Fruit fly (Drosophila melanogaster) whole organism, prepupa: Measurements from ENCODE around the gene CG15012.

Experiments
- Blimp-1 ChIP-seq: fragments of 200-800 bp; sonication (Bioruptor generic); optimal IDR thresholded peaks from 3 replicates; lab custom pipeline; 2017; ENCODE audit warnings: missing biosample characterization, missing genetic modification characterization, mild to moderate bottlenecking, moderate library complexity, missing genetic modification reagents
- CG10631 ChIP-seq: fragments of 200-800 bp; sonication (Bioruptor generic); optimal IDR thresholded peaks from 2 replicates; lab custom pipeline; 2016; ENCODE audit warnings: missing biosample characterization, missing genetic modification characterization
- CG11294 ChIP-seq: fragments of 200-800 bp; sonication (Bioruptor generic); IDR thresholded peaks from 2 replicates; pipeline ENCODE4 v1.3.6; 2022; ENCODE audit warnings: missing biosample characterization, missing genetic modification characterization
- CG11902 ChIP-seq: fragments of 200-800 bp; sonication (Bioruptor generic); optimal IDR thresholded peaks from 3 replicates; lab custom pipeline; 2016; ENCODE audit warnings: missing biosample characterization, missing genetic modification characterization
- CG16779 ChIP-seq: fragments of 200-800 bp; sonication (Bioruptor generic); optimal IDR thresholded peaks from 3 replicates; lab custom pipeline; 2017; ENCODE audit warnings: missing biosample characterization, mild to moderate bottlenecking, missing genetic modification characterization
- CG31627 ChIP-seq: fragments of 200-800 bp; sonication (Bioruptor generic); optimal IDR thresholded peaks from 3 replicates; lab custom pipeline; 2016; ENCODE audit warnings: missing biosample characterization, missing genetic modification characterization
- CG34406 ChIP-seq: fragments of 200-800 bp; sonication (Bioruptor generic); optimal IDR thresholded peaks from 3 replicates; lab custom pipeline; 2016; ENCODE audit warnings: missing biosample characterization, missing genetic modification characterization
- CG3919 ChIP-seq: fragments of 200-800 bp; sonication (Bioruptor generic); optimal IDR thresholded peaks from 3 replicates; lab custom pipeline; 2016; ENCODE audit warnings: missing biosample characterization, missing genetic modification characterization
- CG6792 ChIP-seq: fragments of 200-800 bp; sonication (Bioruptor generic); optimal IDR thresholded peaks from 3 replicates; lab custom pipeline; 2016; ENCODE audit warnings: missing biosample characterization, missing genetic modification characterization
- CG6808 ChIP-seq: fragments of 200-800 bp; sonication (Bioruptor generic); optimal IDR thresholded peaks from 3 replicates; lab custom pipeline; 2017; ENCODE audit warnings: missing biosample characterization, missing genetic modification characterization, mild to moderate bottlenecking, moderate library complexity, missing genetic modification reagents
- CG6854 ChIP-seq: fragments of 200-800 bp; sonication (Bioruptor generic); optimal IDR thresholded peaks from 2 replicates; lab custom pipeline; 2017; ENCODE audit warnings: missing biosample characterization, mild to moderate bottlenecking, missing genetic modification characterization
- CG7368 ChIP-seq: fragments of 200-800 bp; sonication (Bioruptor generic); optimal IDR thresholded peaks from 3 replicates; lab custom pipeline; 2016; ENCODE audit warnings: missing biosample characterization, missing genetic modification characterization
- CG8319 ChIP-seq: fragments of 200-800 bp; sonication (Bioruptor generic); optimal IDR thresholded peaks from 3 replicates; lab custom pipeline; 2016; ENCODE audit warnings: missing biosample characterization, missing genetic modification characterization
- CG8632 ChIP-seq: fragments of 200-800 bp; sonication (Bioruptor generic); optimal IDR thresholded peaks from 3 replicates; lab custom pipeline; 2016; ENCODE audit warnings: missing biosample characterization, missing genetic modification characterization
- CG9139 ChIP-seq: fragments of 200-800 bp; sonication (Bioruptor generic); optimal IDR thresholded peaks from 3 replicates; lab custom pipeline; 2017; ENCODE audit warnings: missing biosample characterization, mild to moderate bottlenecking, missing genetic modification characterization
- Eip75B ChIP-seq: fragments of 200-800 bp; sonication (Bioruptor generic); optimal IDR thresholded peaks from 3 replicates; lab custom pipeline; 2016; ENCODE audit warnings: missing biosample characterization, missing genetic modification characterization
- Eip78C ChIP-seq: fragments of 200-800 bp; sonication (Bioruptor generic); peaks from one replicate; lab custom pipeline; 2016; ENCODE audit warnings: missing biosample characterization, missing genetic modification characterization
- Eip93F ChIP-seq: fragments of 200-800 bp; sonication (Bioruptor generic); optimal IDR thresholded peaks from 2 replicates; lab custom pipeline; 2016; ENCODE audit warnings: missing biosample characterization, mild to moderate bottlenecking, missing genetic modification characterization
- Gug ChIP-seq: fragments of 200-800 bp; sonication (Bioruptor generic); IDR thresholded peaks from 2 replicates; pipeline ENCODE4 v1.3.6; 2022; ENCODE audit warnings: missing biosample characterization, missing genetic modification characterization
- Hr39 ChIP-seq: fragments of 200-800 bp; sonication (Bioruptor generic); optimal IDR thresholded peaks from 2 replicates; lab custom pipeline; 2016; ENCODE audit warnings: missing biosample characterization, missing genetic modification characterization
- Lpt ChIP-seq: fragments of 200-800 bp; sonication (Bioruptor generic); optimal IDR thresholded peaks from 3 replicates; lab custom pipeline; 2016; ENCODE audit warnings: missing biosample characterization, missing genetic modification characterization
- Met ChIP-seq: fragments of 200-800 bp; sonication (Bioruptor generic); optimal IDR thresholded peaks from 3 replicates; lab custom pipeline; 2016; ENCODE audit warnings: missing biosample characterization, missing genetic modification characterization
- OdsH ChIP-seq: fragments of 200-800 bp; sonication (Bioruptor generic); optimal IDR thresholded peaks from 3 replicates; lab custom pipeline; 2016; ENCODE audit warnings: missing biosample characterization, missing genetic modification characterization
- Sox102F ChIP-seq: fragments of 200-800 bp; sonication (Bioruptor generic); optimal IDR thresholded peaks from 2 replicates; lab custom pipeline; 2016; ENCODE audit warnings: missing biosample characterization, mild to moderate bottlenecking, missing genetic modification characterization
- Sox14 ChIP-seq: fragments of 200-800 bp; sonication (Bioruptor generic); optimal IDR thresholded peaks from 3 replicates; lab custom pipeline; 2016; ENCODE audit warnings: missing biosample characterization, missing genetic modification characterization
- Sox15 ChIP-seq: fragments of 200-800 bp; sonication (Bioruptor generic); optimal IDR thresholded peaks from 3 replicates; lab custom pipeline; 2016; ENCODE audit warnings: missing biosample characterization, missing genetic modification characterization
- achi ChIP-seq: fragments of 200-800 bp; sonication (Bioruptor generic); optimal IDR thresholded peaks from 3 replicates; lab custom pipeline; 2016; ENCODE audit warnings: missing biosample characterization, missing genetic modification characterization
- cyc ChIP-seq: fragments of 200-800 bp; sonication (Bioruptor generic); optimal IDR thresholded peaks from 3 replicates; lab custom pipeline; 2016; ENCODE audit warnings: missing biosample characterization, missing genetic modification characterization
- dsx ChIP-seq: fragments of 200-800 bp; optimal IDR thresholded peaks from 3 replicates; lab custom pipeline; 2019; ENCODE audit warnings: missing biosample characterization, mild to moderate bottlenecking, missing genetic modification characterization, moderate library complexity; ENCODE audit not compliant: poor library complexity, severe bottlenecking
- eg ChIP-seq: fragments of 200-800 bp; sonication (Bioruptor generic); IDR thresholded peaks from 3 replicates; pipeline ENCODE4 v1.3.6; 2022; ENCODE audit warnings: missing biosample characterization, missing genetic modification characterization
- esn ChIP-seq: fragments of 200-800 bp; sonication (Bioruptor generic); optimal IDR thresholded peaks from 2 replicates; lab custom pipeline; 2016; ENCODE audit warnings: missing biosample characterization, mild to moderate bottlenecking, missing genetic modification characterization, moderate library complexity
- fkh ChIP-seq: fragments of 200-800 bp; sonication (Bioruptor generic); optimal IDR thresholded peaks from 3 replicates; lab custom pipeline; 2017; ENCODE audit warnings: missing biosample characterization, mild to moderate bottlenecking, missing genetic modification characterization, moderate library complexity
- net ChIP-seq: fragments of 200-800 bp; sonication (Bioruptor generic); optimal IDR thresholded peaks from 3 replicates; lab custom pipeline; 2016; ENCODE audit warnings: missing biosample characterization, missing genetic modification characterization
- pdm3 ChIP-seq: fragments of 200-800 bp; sonication (Bioruptor generic); optimal IDR thresholded peaks from 3 replicates; lab custom pipeline; 2016; ENCODE audit warnings: missing biosample characterization, missing genetic modification characterization
- salr ChIP-seq, 2 experiments: fragments of 200-800 bp; sonication (Bioruptor generic); optimal IDR thresholded peaks; 3 replicates each; lab custom pipeline; 2016 to 2018; ENCODE audit warnings: missing biosample characterization in 2 of 2, missing genetic modification characterization in 2 of 2, mild to moderate bottlenecking in 1 of 2
- ss ChIP-seq, 2 experiments: fragments of 200-800 bp; sonication (Bioruptor generic); optimal IDR thresholded peaks; 2 replicates in 1 of 2; 3 replicates in 1 of 2; lab custom pipeline; 2017 to 2018; ENCODE audit warnings: mild to moderate bottlenecking in 2 of 2, missing biosample characterization in 2 of 2, missing genetic modification characterization in 2 of 2, moderate library complexity in 1 of 2

Gene CG15012

DNA sequence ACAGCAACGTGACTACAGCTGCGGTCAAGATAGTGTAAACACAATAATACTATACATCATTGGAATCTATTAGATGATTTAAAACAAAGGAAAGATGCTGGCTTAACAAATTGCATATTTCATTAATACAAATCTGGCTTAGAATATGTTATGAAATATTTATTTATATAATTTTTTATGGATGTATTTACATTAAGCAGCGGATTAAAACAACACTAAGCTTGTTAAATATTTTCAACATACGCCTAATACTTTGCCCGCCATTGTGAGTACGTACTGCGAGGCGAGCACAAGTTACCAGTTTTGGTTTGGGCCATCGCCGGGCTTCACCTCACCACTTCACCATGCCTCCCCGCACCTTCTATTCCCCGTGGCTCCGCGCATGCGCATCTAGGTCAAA lies 22.1 kb downstream of the CG15012 start (continued):
- TF ChIP-seq CG6854 (GFP tag; lab: Kevin White, UChicago): peak; percentile 71
- TF ChIP-seq CG34406: peak; percentile 76
- peak; percentile 76 for TF ChIP-seq eg (GFP tag; lab: Robert Waterston, UW)
- peak; percentile 79 for TF ChIP-seq OdsH (GFP tag; lab: Kevin White, UChicago)
- peak; percentile 77 for TF ChIP-seq Met (GFP tag; lab: Kevin White, UChicago)
- TF ChIP-seq CG16779 (tag; lab: Kevin White, UChicago): peak; percentile 64
- TF ChIP-seq CG8632 (GFP tag; lab: Kevin White, UChicago): peak; percentile 69
- TF ChIP-seq CG6792 (GFP tag; lab: Kevin White, UChicago): peak; percentile 73
- peak; percentile 75 for TF ChIP-seq esn (GFP tag; lab: Kevin White, UChicago)
- peak; percentile 39 for TF ChIP-seq CG8319 (GFP tag; lab: Kevin White, UChicago)
- peak; percentile 94 for TF ChIP-seq Eip78C
- peak; percentile 29; the same call in 1 of the 2 replicates for TF ChIP-seq CG11294 (GFP tag; lab: Robert Waterston, UW)
- TF ChIP-seq Eip75B (GFP tag; lab: Kevin White, UChicago): peak; percentile 46
- peak; percentile 12 for TF ChIP-seq Eip93F
- TF ChIP-seq achi: peak; percentile 81
- TF ChIP-seq salr (GFP tag; optimal IDR thresholded peaks at IDR 0.05; lab: Kevin White, UChicago): peak; percentile 15 to 70

DNA sequence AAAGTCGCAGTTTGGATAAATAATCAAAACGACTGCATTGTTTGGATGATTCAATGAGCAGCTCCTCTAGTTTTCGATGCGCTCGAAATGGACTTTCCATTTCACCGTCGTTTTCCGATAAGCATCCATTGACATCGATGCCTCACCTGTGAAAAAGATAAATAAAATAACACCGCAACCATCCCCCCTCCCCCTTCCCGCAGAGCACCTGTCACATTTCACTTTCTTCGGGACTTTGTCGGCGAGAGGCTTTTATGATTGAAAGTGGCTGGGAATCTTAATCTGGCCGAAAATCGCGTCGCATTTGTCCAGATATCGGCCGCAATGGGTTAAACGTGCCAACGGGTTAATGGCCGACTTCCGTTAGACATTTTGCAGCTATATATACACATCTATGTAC lies 22.8 kb downstream of the CG15012 start:
- TF ChIP-seq cyc (GFP tag; lab: Kevin White, UChicago) (no peak), Blimp-1 (GFP tag; lab: Kevin White, UChicago) (peak; percentile 54), CG7368 (no peak)

DNA sequence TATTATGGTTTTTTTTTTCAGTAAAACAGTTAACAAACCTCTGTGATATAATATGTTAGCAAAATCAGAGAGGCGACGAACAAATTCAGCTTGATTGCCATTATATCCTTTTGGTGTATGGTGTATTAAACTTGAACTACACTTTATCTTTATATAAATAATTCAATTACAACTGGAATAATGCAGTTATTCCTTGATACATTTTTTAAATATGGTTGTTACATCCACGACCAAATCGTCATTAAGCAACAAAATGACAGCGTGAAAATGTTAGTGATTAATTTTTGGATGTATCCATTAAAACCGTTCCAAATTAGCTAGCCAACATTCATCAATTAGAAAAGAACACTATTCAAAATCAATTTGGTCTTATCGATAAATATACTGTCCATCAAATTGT lies 24.6 kb downstream of the CG15012 start, which contains the start of gene CG33764:
Gene CG33764 (minus strand): TSS at position 101 of the 400 bp plus-strand sequence.
- TF ChIP-seq cyc (GFP tag; lab: Kevin White, UChicago) (no peak), CG7368 (no peak), fkh (no peak), ss (GFP tag; optimal IDR thresholded peaks at IDR 0.05; lab: Kevin White, UChicago) (no peak), Sox14 (GFP tag; lab: Kevin White, UChicago) (no peak), Hr39 (no peak), Gug (no peak), Eip75B (GFP tag; lab: Kevin White, UChicago) (no peak), CG31627 (GFP tag; lab: Kevin White, UChicago) (no peak), Sox102F (GFP tag; lab: Kevin White, UChicago) (no peak), eg (GFP tag; lab: Robert Waterston, UW) (no peak), Met (GFP tag; lab: Kevin White, UChicago) (no peak), Lpt (no peak), CG10631 (GFP tag; lab: Kevin White, UChicago) (no peak), CG3919 (no peak), achi (no peak), CG11902 (no peak), Sox15 (no peak), salr (GFP tag; optimal IDR thresholded peaks at IDR 0.05; lab: Kevin White, UChicago) (no peak)

DNA sequence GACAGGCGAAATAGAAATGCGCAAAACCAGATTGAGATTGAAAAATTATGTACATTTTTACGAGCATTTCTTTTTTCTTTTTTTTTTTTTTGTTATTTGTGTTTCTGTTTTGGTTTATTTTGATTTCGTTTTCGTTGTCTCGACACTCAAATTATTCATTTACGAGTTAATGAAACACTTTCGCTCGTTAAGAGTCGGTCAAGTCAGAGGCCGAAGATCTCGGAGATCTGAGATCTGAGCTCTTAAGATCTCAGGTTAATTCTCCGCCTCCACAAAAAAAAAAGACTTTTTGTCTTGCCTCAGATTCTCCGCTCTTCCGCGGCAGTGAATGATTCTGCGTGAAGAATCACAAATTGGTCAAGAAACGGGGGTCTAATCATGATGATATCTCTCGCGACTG lies 26.2 kb downstream of the CG15012 start:
- TF ChIP-seq Sox102F (GFP tag; lab: Kevin White, UChicago): no peak
- TF ChIP-seq dsx (GFP tag; lab: Kevin White, UChicago): no peak
- TF ChIP-seq net (GFP tag; lab: Kevin White, UChicago): no peak
- no peak for TF ChIP-seq Sox15
- TF ChIP-seq Eip78C: no peak
- no peak for TF ChIP-seq Met (GFP tag; lab: Kevin White, UChicago)
- no peak for TF ChIP-seq CG9139 (GFP tag; lab: Kevin White, UChicago)
- TF ChIP-seq CG10631 (GFP tag; lab: Kevin White, UChicago): no peak
- no peak for TF ChIP-seq pdm3 (GFP tag; lab: Kevin White, UChicago)
- no peak for TF ChIP-seq CG6808 (GFP tag; lab: Kevin White, UChicago)
- TF ChIP-seq salr (GFP tag; optimal IDR thresholded peaks at IDR 0.05; lab: Kevin White, UChicago): no peak
- TF ChIP-seq, all 60 proteins: peak for 0
